Fruit fly (Drosophila melanogaster) whole organism, embryonic: ENCODE data around the gene CG42240.

Experiments used
- CG10274 ChIP-seq: fragments of 200-800 bp; sonication (Bioruptor generic); optimal IDR thresholded peaks from 3 replicates; lab custom pipeline; 2017; ENCODE audit warnings: missing biosample characterization, mild to moderate bottlenecking, missing genetic modification characterization
- CG10431 ChIP-seq: fragments of 200-800 bp; sonication (Bioruptor generic); optimal IDR thresholded peaks from 3 replicates; lab custom pipeline; 2018; ENCODE audit warnings: missing biosample characterization, mild to moderate bottlenecking, missing genetic modification characterization
- CG12942 ChIP-seq: fragments of 200-800 bp; sonication (Bioruptor generic); optimal IDR thresholded peaks from 3 replicates; lab custom pipeline; 2016; ENCODE audit warnings: missing biosample characterization, missing genetic modification characterization
- CG13894 ChIP-seq: fragments of 200-800 bp; sonication (Bioruptor generic); optimal IDR thresholded peaks from 3 replicates; lab custom pipeline; 2018; ENCODE audit warnings: missing biosample characterization, mild to moderate bottlenecking, missing genetic modification characterization, moderate library complexity
- CG15269 ChIP-seq: fragments of 200-800 bp; sonication (Bioruptor generic); optimal IDR thresholded peaks from 2 replicates; lab custom pipeline; 2018; ENCODE audit warnings: missing biosample characterization, mild to moderate bottlenecking, missing genetic modification characterization, moderate library complexity
- CG15696 ChIP-seq: fragments of 200-800 bp; sonication (Bioruptor generic); optimal IDR thresholded peaks from 2 replicates; lab custom pipeline; 2019; ENCODE audit warnings: missing biosample characterization, mild to moderate bottlenecking, missing genetic modification characterization, moderate library complexity
- CG16813 ChIP-seq: fragments of 200-800 bp; sonication (Bioruptor generic); IDR thresholded peaks from 3 replicates; pipeline ENCODE4 v1.3.6; 2022; ENCODE audit warnings: missing biosample characterization, missing genetic modification characterization; ENCODE audit not compliant: partially characterized antibody
- CG17359 ChIP-seq: fragments of 200-800 bp; sonication (Bioruptor generic); optimal IDR thresholded peaks from 3 replicates; lab custom pipeline; 2018; ENCODE audit warnings: missing biosample characterization, mild to moderate bottlenecking, missing genetic modification characterization, moderate library complexity
- CG30431 ChIP-seq: fragments of 200-800 bp; sonication (Bioruptor generic); optimal IDR thresholded peaks from 2 replicates; lab custom pipeline; 2017; ENCODE audit warnings: missing biosample characterization, missing genetic modification characterization
- CG3065 ChIP-seq: fragments of 200-800 bp; sonication (Bioruptor generic); optimal IDR thresholded peaks from 2 replicates; lab custom pipeline; 2016; ENCODE audit warnings: missing biosample characterization, missing genetic modification characterization
- CG32532 ChIP-seq: fragments of 200-800 bp; sonication (Bioruptor generic); IDR thresholded peaks from 2 replicates; pipeline ENCODE4 v1.3.6; 2022; ENCODE audit warnings: missing biosample characterization, missing genetic modification characterization
- CG7745 ChIP-seq: fragments of 200-800 bp; sonication (Bioruptor generic); optimal IDR thresholded peaks from 2 replicates; lab custom pipeline; 2018; ENCODE audit warnings: missing biosample characterization, mild to moderate bottlenecking, missing genetic modification characterization, moderate library complexity
- CG8281 ChIP-seq: fragments of 200-800 bp; sonication (Bioruptor generic); optimal IDR thresholded peaks from 2 replicates; lab custom pipeline; 2018; ENCODE audit warnings: missing biosample characterization, mild to moderate bottlenecking, missing genetic modification characterization, moderate library complexity
- CG8290 ChIP-seq, 3 experiments: fragments of 200-800 bp; sonication (Bioruptor generic); optimal IDR thresholded peaks; 2 replicates each; lab custom pipeline; 2016 to 2019; ENCODE audit warnings: missing biosample characterization in 3 of 3, missing genetic modification characterization in 3 of 3, mild to moderate bottlenecking in 2 of 3, moderate library complexity in 1 of 3
- CG8359 ChIP-seq: fragments of 200-800 bp; sonication (Bioruptor generic); optimal IDR thresholded peaks from 2 replicates; lab custom pipeline; 2017; ENCODE audit warnings: missing biosample characterization, mild to moderate bottlenecking, missing genetic modification characterization, borderline replicate concordance
- CG8388 ChIP-seq: fragments of 200-800 bp; sonication (Bioruptor generic); optimal IDR thresholded peaks from 2 replicates; lab custom pipeline; 2019; ENCODE audit warnings: missing biosample characterization, mild to moderate bottlenecking, missing genetic modification characterization, moderate library complexity
- Chrac-16 ChIP-seq: fragments of 200-800 bp; sonication (Bioruptor generic); optimal IDR thresholded peaks from 3 replicates; lab custom pipeline; 2016; ENCODE audit warnings: missing biosample characterization, missing genetic modification characterization
- Dek ChIP-seq: fragments of 200-800 bp; sonication (Bioruptor generic); optimal IDR thresholded peaks from 3 replicates; lab custom pipeline; 2019; ENCODE audit warnings: missing biosample characterization, mild to moderate bottlenecking, missing genetic modification characterization, moderate library complexity
- Doc2 ChIP-seq: fragments of 200-800 bp; sonication (Bioruptor generic); IDR thresholded peaks from 2 replicates; pipeline ENCODE4 v1.3.6; 2022; ENCODE audit warnings: missing biosample characterization, missing genetic modification characterization
- Drgx ChIP-seq: fragments of 200-800 bp; sonication (Bioruptor generic); IDR thresholded peaks from 2 replicates; pipeline ENCODE4 v1.3.6; 2022; ENCODE audit warnings: missing biosample characterization, missing genetic modification characterization
- Hr39 ChIP-seq: fragments of >200 bp; optimal IDR thresholded peaks from 2 replicates; lab custom pipeline; 2017
- Hr78 ChIP-seq, 2 experiments: fragments of 200-800 bp in 1 of 2; fragments of >200 bp in 1 of 2; sonication (Bioruptor generic) in 1 of 2; optimal IDR thresholded peaks; 2 replicates each; lab custom pipeline; 2017 to 2019; ENCODE audit warnings: missing biosample characterization in 2 of 2, missing genetic modification characterization in 2 of 2, mild to moderate bottlenecking in 1 of 2, moderate library complexity in 1 of 2
- NFAT ChIP-seq: fragments of 200-800 bp; sonication (Bioruptor generic); IDR thresholded peaks from 2 replicates; pipeline ENCODE4 v1.3.6; 2022; ENCODE audit warnings: missing biosample characterization, missing genetic modification characterization
- NK7.1 ChIP-seq: fragments of 200-800 bp; sonication (Bioruptor generic); optimal IDR thresholded peaks from 3 replicates; lab custom pipeline; 2016; ENCODE audit warnings: missing biosample characterization, missing genetic modification characterization
- Nf-YB ChIP-seq: fragments of 200-800 bp; sonication (Bioruptor generic); optimal IDR thresholded peaks from 3 replicates; lab custom pipeline; 2019; ENCODE audit warnings: missing biosample characterization, mild to moderate bottlenecking, missing genetic modification characterization, moderate library complexity
- NfI ChIP-seq: fragments of 200-800 bp; sonication (Bioruptor generic); optimal IDR thresholded peaks from 3 replicates; lab custom pipeline; 2018; ENCODE audit warnings: missing biosample characterization, mild to moderate bottlenecking, missing genetic modification characterization, moderate library complexity
- Oli ChIP-seq: fragments of 200-800 bp; sonication (Bioruptor generic); optimal IDR thresholded peaks from 2 replicates; lab custom pipeline; 2018; ENCODE audit warnings: missing biosample characterization, mild to moderate bottlenecking, missing genetic modification characterization, moderate library complexity
- Pdp1 ChIP-seq, 2 experiments: fragments of 200-800 bp; sonication (Bioruptor generic); optimal IDR thresholded peaks; 3 replicates each; lab custom pipeline; 2016; ENCODE audit warnings: missing biosample characterization in 2 of 2, missing genetic modification characterization in 2 of 2, mild to moderate bottlenecking in 1 of 2, moderate library complexity in 1 of 2
- bab2 ChIP-seq: fragments of 200-800 bp; sonication (Bioruptor generic); optimal IDR thresholded peaks from 2 replicates; lab custom pipeline; 2016; ENCODE audit warnings: missing biosample characterization, missing genetic modification characterization
- chm ChIP-seq: fragments of 200-800 bp; sonication (Bioruptor generic); IDR thresholded peaks from 2 replicates; pipeline ENCODE4 v1.3.6; 2022; ENCODE audit warnings: missing biosample characterization, missing genetic modification characterization
- corto ChIP-seq: fragments of 200-800 bp; sonication (Bioruptor generic); optimal IDR thresholded peaks from 2 replicates; lab custom pipeline; 2016; ENCODE audit warnings: missing biosample characterization, mild to moderate bottlenecking, missing genetic modification characterization, moderate library complexity
- croc ChIP-seq: fragments of 200-800 bp; sonication (Bioruptor generic); conservative IDR thresholded peaks from 3 replicates; pipeline ENCODE4 v1.3.6; 2022; ENCODE audit warnings: missing biosample characterization, missing genetic modification characterization
- cwo ChIP-seq: fragments of 200-800 bp; sonication (Bioruptor generic); optimal IDR thresholded peaks from 3 replicates; lab custom pipeline; 2017; ENCODE audit warnings: missing biosample characterization, missing genetic modification characterization, mild to moderate bottlenecking, moderate library complexity, missing genetic modification reagents
- gcm2 ChIP-seq: fragments of 200-800 bp; sonication (Bioruptor generic); optimal IDR thresholded peaks from 2 replicates; lab custom pipeline; 2016; ENCODE audit warnings: missing biosample characterization, missing genetic modification characterization
- insv ChIP-seq, 2 experiments: fragments of 200-800 bp; sonication (Bioruptor generic); optimal IDR thresholded peaks; 3 replicates each; lab custom pipeline; 2016 to 2018; ENCODE audit warnings: missing biosample characterization in 2 of 2, missing genetic modification characterization in 2 of 2
- lmd ChIP-seq: fragments of 200-800 bp; sonication (Bioruptor generic); IDR thresholded peaks from 2 replicates; pipeline ENCODE4 v1.3.6; 2022; ENCODE audit warnings: missing biosample characterization, missing genetic modification characterization
- mam ChIP-seq: fragments of 200-800 bp; sonication (Bioruptor generic); optimal IDR thresholded peaks from 3 replicates; lab custom pipeline; 2016; ENCODE audit warnings: missing biosample characterization, missing genetic modification characterization
- nerfin-2 ChIP-seq: fragments of 200-800 bp; sonication (Bioruptor generic); IDR thresholded peaks from 2 replicates; pipeline ENCODE4 v1.3.6; 2022; ENCODE audit warnings: missing biosample characterization, missing genetic modification characterization; ENCODE audit not compliant: partially characterized antibody
- nmo ChIP-seq: fragments of 200-800 bp; sonication (Bioruptor generic); optimal IDR thresholded peaks from 2 replicates; lab custom pipeline; 2018; ENCODE audit warnings: missing biosample characterization, mild to moderate bottlenecking, missing genetic modification characterization, moderate library complexity
- otp ChIP-seq: fragments of 200-800 bp; sonication (Bioruptor generic); IDR thresholded peaks from 3 replicates; pipeline ENCODE4, ENCODE4 v1.3.6; 2022; ENCODE audit warnings: missing biosample characterization, missing genetic modification characterization
- pzg ChIP-seq: fragments of 200-800 bp; sonication (Bioruptor generic); optimal IDR thresholded peaks from 3 replicates; lab custom pipeline; 2018; ENCODE audit warnings: missing biosample characterization, mild to moderate bottlenecking, missing genetic modification characterization, moderate library complexity
- sc ChIP-seq, 3 experiments: fragments of >200 bp in 2 of 3; fragments of 200-800 bp in 1 of 3; sonication (Bioruptor generic) in 1 of 3; optimal IDR thresholded peaks; 2 replicates in 2 of 3; 3 replicates in 1 of 3; lab custom pipeline; 2017; ENCODE audit warnings: mild to moderate bottlenecking in 1 of 3, missing biosample characterization in 1 of 3, missing genetic modification characterization in 1 of 3, missing genetic modification reagents in 1 of 3
- tap ChIP-seq: fragments of 200-800 bp; optimal IDR thresholded peaks from 3 replicates; lab custom pipeline; 2019; ENCODE audit warnings: missing biosample characterization, mild to moderate bottlenecking, missing genetic modification characterization, moderate library complexity
- tin ChIP-seq: fragments of 200-800 bp; sonication (Bioruptor generic); optimal IDR thresholded peaks from 3 replicates; lab custom pipeline; 2016; ENCODE audit warnings: missing biosample characterization, missing genetic modification characterization
- tio ChIP-seq: fragments of 200-800 bp; sonication (Bioruptor generic); optimal IDR thresholded peaks from 2 replicates; lab custom pipeline; 2017; ENCODE audit warnings: missing biosample characterization, missing genetic modification characterization, inconsistent platforms
- usp ChIP-seq: fragments of >200 bp; optimal IDR thresholded peaks from 2 replicates; lab custom pipeline; 2017; ENCODE audit warnings: missing biosample characterization, missing genetic modification characterization
- wdn ChIP-seq: fragments of 200-800 bp; sonication (Bioruptor generic); IDR thresholded peaks from 2 replicates; pipeline ENCODE4 v1.3.6; 2022; ENCODE audit warnings: missing biosample characterization, missing genetic modification characterization
- wek ChIP-seq: fragments of 200-800 bp; sonication (Bioruptor generic); optimal IDR thresholded peaks from 3 replicates; lab custom pipeline; 2018; ENCODE audit warnings: missing biosample characterization, mild to moderate bottlenecking, missing genetic modification characterization, moderate library complexity
- yki ChIP-seq: fragments of >200 bp; optimal IDR thresholded peaks from 3 replicates; lab custom pipeline; 2018

Gene CG42240

DNA sequence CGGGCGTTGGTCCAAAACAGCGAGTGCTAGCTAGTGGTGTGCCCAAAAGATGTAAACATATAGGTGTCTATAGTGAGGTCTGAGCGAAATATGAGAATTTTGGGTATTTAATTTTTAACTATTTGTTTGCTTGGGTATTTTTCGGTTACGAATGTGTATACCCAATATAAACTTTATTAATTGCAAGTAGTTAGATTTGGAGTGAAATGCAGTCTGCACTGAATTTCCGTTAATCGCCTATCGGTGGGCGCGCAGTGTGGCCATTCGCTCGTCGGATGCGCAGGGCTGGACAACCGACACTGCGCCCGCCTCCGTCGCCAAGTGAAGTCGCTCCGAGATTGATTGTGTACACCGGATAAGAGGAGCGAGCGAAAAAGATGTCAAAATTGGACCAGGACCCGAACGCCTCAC, 35.5 kb upstream of the CG42240 start, which contains the start of the genes CG15891 and CG3815 (continued):
- TF ChIP-seq gcm2 (no peak), Dek (tag; lab: Kevin White, UChicago) (peak; percentile 31), Hr78 (GFP tag; optimal IDR thresholded peaks at IDR 0.05; lab: Kevin White, UChicago) (no peak), CG16813 (GFP tag; lab: Robert Waterston, UW) (peak; percentile 46; the same call in 2 of the 3 replicates), CG3065 (GFP tag; lab: Kevin White, UChicago) (no peak), chm (GFP tag; lab: Robert Waterston, UW) (no peak), CG32532 (peak; percentile 71), tin (GFP tag; lab: Kevin White, UChicago) (peak; percentile 35), mam (GFP tag; lab: Kevin White, UChicago) (peak; percentile 60), CG8281 (tag; lab: Kevin White, UChicago) (no peak), CG8359 (no peak), CG8388 (GFP tag; lab: Kevin White, UChicago) (peak; percentile 55), Oli (tag; lab: Kevin White, UChicago) (peak; percentile 39), Pdp1 (GFP tag; optimal IDR thresholded peaks at IDR 0.05; lab: Kevin White, UChicago) (peak; percentile 41 to 48), tio (GFP tag; lab: Kevin White, UChicago) (no peak), nerfin-2 (GFP tag; lab: Robert Waterston, UW) (peak; percentile 54), CG10274 (GFP tag; lab: Kevin White, UChicago) (no peak), usp (no peak), croc (GFP tag; lab: Robert Waterston, UW) (peak; percentile 33; the same call in 1 of the 3 replicates), NfI (peak; percentile 61), Nf-YB (peak; percentile 3), CG17359 (tag; lab: Kevin White, UChicago) (peak; percentile 25), CG10431 (no peak), yki (lab: Kevin White, UChicago) (no peak), wek (peak; percentile 27), CG13894 (tag; lab: Kevin White, UChicago) (peak; percentile 57), NK7.1 (GFP tag; lab: Kevin White, UChicago) (peak; percentile 23), pzg (GFP tag; lab: Kevin White, UChicago) (peak; percentile 73), otp (GFP tag; lab: Robert Waterston, UW) (no peak), CG30431 (GFP tag; lab: Kevin White, UChicago) (peak; percentile 38), NFAT (GFP tag; lab: Robert Waterston, UW) (no peak), sc (optimal IDR thresholded peaks at IDR 0.05; lab: Kevin White, UChicago) (no peak), sc (GFP tag; optimal IDR thresholded peaks at IDR 0.05; lab: Kevin White, UChicago) (no peak), Doc2 (GFP tag; lab: Robert Waterston, UW) (no peak), CG12942 (no peak), Chrac-16 (peak; percentile 31), lmd (GFP tag; lab: Robert Waterston, UW) (peak; percentile 71), corto (GFP tag; lab: Kevin White, UChicago) (no peak), bab2 (GFP tag; lab: Kevin White, UChicago) (peak; percentile 55), CG15269 (no peak), Drgx (GFP tag; lab: Robert Waterston, UW) (no peak), CG15696 (peak; percentile 56), Hr39 (lab: Kevin White, UChicago) (no peak), wdn (0 out of 2 replicates have a peak, but pooled peaks have one; percentile 41), CG8290 (GFP tag; optimal IDR thresholded peaks at IDR 0.05; lab: Kevin White, UChicago) (peak; percentile 46), CG8290 (tag; optimal IDR thresholded peaks at IDR 0.05; lab: Kevin White, UChicago) (no peak), insv (GFP tag; optimal IDR thresholded peaks at IDR 0.05; lab: Kevin White, UChicago) (peak in 1 of 2 experiments; percentile 61), cwo (GFP tag; lab: Kevin White, UChicago) (no peak), tap (tag; lab: Kevin White, UChicago) (no peak), CG7745 (tag; lab: Kevin White, UChicago) (no peak), nmo (GFP tag; lab: Kevin White, UChicago) (peak; percentile 78)
